Worm (Caenorhabditis elegans) whole organism, L3 larva: Measurements from ENCODE around the gene ZK105.3.

Source experiments
- R02D3.7 ChIP-seq: fragments of 150-350 bp; optimal IDR thresholded peaks from 2 replicates; lab custom pipeline; 2014; ENCODE audit warnings: missing biosample characterization, missing genetic modification characterization
- ZK546.5 ChIP-seq: sonication (generic microtip); optimal IDR thresholded peaks from 2 replicates; lab custom pipeline; 2017; ENCODE audit warnings: missing biosample characterization, missing genetic modification characterization
- aly-2 ChIP-seq: fragments of 150-350 bp; optimal IDR thresholded peaks from 2 replicates; lab custom pipeline; 2014; ENCODE audit warnings: missing biosample characterization, missing genetic modification characterization
- ama-1 ChIP-seq: fragments of 150-350 bp; optimal IDR thresholded peaks from 2 replicates; lab custom pipeline; 2018
- ceh-16 ChIP-seq: sonication (generic microtip); optimal IDR thresholded peaks from 2 replicates; lab custom pipeline; 2017; ENCODE audit warnings: missing biosample characterization, missing genetic modification characterization
- ceh-82 ChIP-seq: fragments of 150-350 bp; optimal IDR thresholded peaks from 2 replicates; lab custom pipeline; 2014; ENCODE audit warnings: missing biosample characterization, missing genetic modification characterization
- daf-12 ChIP-seq: fragments of 150-350 bp; optimal IDR thresholded peaks from 2 replicates; lab custom pipeline; 2014; ENCODE audit warnings: missing biosample characterization, missing genetic modification reagents, missing genetic modification characterization
- egl-27 ChIP-seq: sonication (generic microtip); optimal IDR thresholded peaks from 4 replicates; lab custom pipeline; 2017; ENCODE audit warnings: missing biosample characterization, missing genetic modification reagents, missing genetic modification characterization
- elt-1 ChIP-seq: fragments of 150-350 bp; optimal IDR thresholded peaks from 2 replicates; lab custom pipeline; 2014; ENCODE audit warnings: missing biosample characterization, missing genetic modification characterization
- elt-2 ChIP-seq: sonication (generic microtip); optimal IDR thresholded peaks from 2 replicates; lab custom pipeline; 2016; ENCODE audit warnings: missing genetic modification reagents, mild to moderate bottlenecking, missing genetic modification characterization, missing compliant biosample characterization
- elt-3 ChIP-seq, 3 experiments: fragments of 150-350 bp in 1 of 3; sonication (generic microtip) in 2 of 3; optimal IDR thresholded peaks; 2 replicates in 2 of 3; 4 replicates in 1 of 3; lab custom pipeline; 2014 to 2017; ENCODE audit warnings: missing biosample characterization in 3 of 3, missing genetic modification characterization in 3 of 3
- fos-1 ChIP-seq: fragments of 150-350 bp; optimal IDR thresholded peaks from 2 replicates; lab custom pipeline; 2014; ENCODE audit warnings: missing biosample characterization, missing genetic modification characterization
- jun-1 ChIP-seq: fragments of 150-350 bp; optimal IDR thresholded peaks from 2 replicates; lab custom pipeline; 2014; ENCODE audit warnings: missing biosample characterization, missing genetic modification reagents, missing genetic modification characterization
- lin-39 ChIP-seq: fragments of 150-350 bp; optimal IDR thresholded peaks from 2 replicates; lab custom pipeline; 2018; ENCODE audit warnings: missing biosample characterization, missing genetic modification reagents, missing genetic modification characterization
- lsy-12 ChIP-seq: sonication (generic microtip); optimal IDR thresholded peaks from 2 replicates; lab custom pipeline; 2016; ENCODE audit warnings: mild to moderate bottlenecking, missing genetic modification characterization, missing compliant biosample characterization
- mdl-1 ChIP-seq: fragments of 150-350 bp; optimal IDR thresholded peaks from 2 replicates; lab custom pipeline; 2014; ENCODE audit warnings: missing biosample characterization, missing genetic modification characterization
- mml-1 ChIP-seq: fragments of 150-350 bp; sonication (generic microtip); optimal IDR thresholded peaks from 3 replicates; lab custom pipeline; 2014; ENCODE audit warnings: missing biosample characterization, missing genetic modification characterization
- nfya-1 ChIP-seq: sonication (generic microtip); optimal IDR thresholded peaks from 2 replicates; lab custom pipeline; 2017; ENCODE audit warnings: missing genetic modification characterization, mild to moderate bottlenecking, missing compliant biosample characterization, antibody characterized with exemption, moderate library complexity; ENCODE audit not compliant: insufficient read depth
- nhr-11 ChIP-seq: fragments of 150-350 bp; optimal IDR thresholded peaks from 2 replicates; lab custom pipeline; 2014; ENCODE audit warnings: missing biosample characterization, missing genetic modification characterization
- nhr-12 ChIP-seq: fragments of 150-350 bp; optimal IDR thresholded peaks from 2 replicates; lab custom pipeline; 2014; ENCODE audit warnings: missing biosample characterization, missing genetic modification characterization
- nhr-237 ChIP-seq: fragments of 150-350 bp; optimal IDR thresholded peaks from 2 replicates; lab custom pipeline; 2014; ENCODE audit warnings: missing biosample characterization, missing genetic modification characterization
- nhr-28 ChIP-seq: fragments of 150-350 bp; optimal IDR thresholded peaks from 2 replicates; lab custom pipeline; 2014; ENCODE audit warnings: missing biosample characterization, missing genetic modification characterization
- nhr-43 ChIP-seq: sonication (generic microtip); optimal IDR thresholded peaks from 2 replicates; lab custom pipeline; 2016; ENCODE audit warnings: mild to moderate bottlenecking, missing genetic modification characterization, missing compliant biosample characterization; ENCODE audit not compliant: poor library complexity, severe bottlenecking
- nhr-67 ChIP-seq: fragments of 150-350 bp; optimal IDR thresholded peaks from 2 replicates; lab custom pipeline; 2014; ENCODE audit warnings: missing biosample characterization, missing genetic modification characterization
- nhr-76 ChIP-seq: fragments of 150-350 bp; sonication (generic microtip); optimal IDR thresholded peaks from 5 replicates; lab custom pipeline; 2014; ENCODE audit warnings: missing biosample characterization, missing genetic modification characterization
- nhr-77 ChIP-seq: fragments of 150-350 bp; optimal IDR thresholded peaks from 2 replicates; lab custom pipeline; 2014; ENCODE audit warnings: missing biosample characterization, missing genetic modification characterization
- pqm-1 ChIP-seq: fragments of 150-350 bp; optimal IDR thresholded peaks from 2 replicates; lab custom pipeline; 2017; ENCODE audit warnings: missing biosample characterization, missing genetic modification characterization, inconsistent platforms
- snpc-4 ChIP-seq: fragments of 150-350 bp; optimal IDR thresholded peaks from 2 replicates; lab custom pipeline; 2014; ENCODE audit warnings: missing biosample characterization, missing genetic modification characterization
- tbx-2 ChIP-seq: sonication (generic microtip); optimal IDR thresholded peaks from 2 replicates; lab custom pipeline; 2016; ENCODE audit warnings: mild to moderate bottlenecking, missing genetic modification characterization, missing compliant biosample characterization
- unc-39 ChIP-seq: sonication (generic microtip); optimal IDR thresholded peaks from 4 replicates; lab custom pipeline; 2017; ENCODE audit warnings: missing biosample characterization, missing genetic modification characterization
- zag-1 ChIP-seq: fragments of 150-350 bp; optimal IDR thresholded peaks from 2 replicates; lab custom pipeline; 2014; ENCODE audit warnings: missing biosample characterization, missing genetic modification characterization
- ztf-4 ChIP-seq: fragments of 150-350 bp; optimal IDR thresholded peaks from 2 replicates; lab custom pipeline; 2014; ENCODE audit warnings: missing biosample characterization, missing genetic modification characterization

Gene ZK105.3

DNA sequence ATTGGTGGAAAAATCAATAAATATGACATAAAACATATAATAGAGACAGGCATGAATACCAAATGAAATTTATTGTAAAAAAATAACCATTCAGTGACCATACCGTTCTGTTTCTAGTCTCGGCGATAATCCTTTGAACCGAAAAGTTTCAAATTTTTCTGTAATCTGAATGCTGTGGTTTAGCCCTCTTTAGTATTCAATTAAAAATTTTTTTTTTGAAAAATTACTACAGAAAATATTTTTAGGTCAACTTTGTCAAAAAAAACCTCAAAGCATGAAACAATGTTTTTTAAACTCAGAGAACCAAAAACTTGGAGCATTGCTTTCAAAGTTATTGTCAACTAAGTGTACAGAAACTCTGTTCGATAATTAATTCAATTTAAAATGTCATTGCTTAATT lies 11.6 kb downstream of the ZK105.3 start, which contains the start of gene ZK105.11:
ZK105.11 (minus strand) TSS at position 101 of the 400 bp plus-strand sequence.
- TF ChIP-seq nhr-76 (no peak), ceh-82 (tag; lab: Kevin White, UChicago) (no peak), unc-39 (tag; lab: Kevin White, UChicago) (no peak), lin-39 (tag; lab: Kevin White, UChicago) (no peak), zag-1 (no peak), nhr-28 (tag; lab: Kevin White, UChicago) (no peak), ztf-4 (tag; lab: Kevin White, UChicago) (no peak), ama-1 (lab: Kevin White, UChicago) (no peak), nhr-237 (no peak), elt-3 (tag; optimal IDR thresholded peaks at IDR 0.05; lab: Kevin White, UChicago) (no peak), lsy-12 (tag; lab: Kevin White, UChicago) (no peak)

DNA sequence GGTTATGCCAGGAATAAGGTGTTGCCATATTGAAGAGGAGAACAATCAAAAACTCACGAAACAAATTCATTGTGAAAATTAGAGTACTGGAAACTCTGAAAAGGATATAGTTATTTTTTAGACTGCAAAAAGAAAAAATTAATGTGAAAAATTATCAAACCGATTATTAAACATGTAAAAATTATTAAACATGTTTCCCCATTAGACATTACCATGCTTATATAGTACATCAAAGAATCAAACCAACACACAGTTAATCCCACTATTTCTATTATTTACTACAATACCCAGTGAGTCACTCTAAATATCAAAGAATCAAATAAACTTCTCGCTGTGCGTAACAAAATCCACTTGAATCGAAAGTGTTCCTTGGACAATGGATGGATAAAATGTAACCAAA lies 16.1 kb downstream of the ZK105.3 start, which contains the start of gene ZK105.13:
ZK105.13 (minus strand) TSS at position 101 of the 400 bp plus-strand sequence.
- TF ChIP-seq ztf-4 (tag; lab: Kevin White, UChicago) = no peak
- no peak for TF ChIP-seq egl-27
- TF ChIP-seq lin-39 (tag; lab: Kevin White, UChicago) = no peak
- no peak for TF ChIP-seq nhr-77 (tag; lab: Kevin White, UChicago)
- no peak for TF ChIP-seq unc-39 (tag; lab: Kevin White, UChicago)
- no peak for TF ChIP-seq ceh-16
- no peak for TF ChIP-seq nhr-67 (tag; lab: Kevin White, UChicago)
- no peak for TF ChIP-seq mml-1 (tag; lab: Kevin White, UChicago)
- no peak for TF ChIP-seq ama-1 (lab: Kevin White, UChicago)

DNA sequence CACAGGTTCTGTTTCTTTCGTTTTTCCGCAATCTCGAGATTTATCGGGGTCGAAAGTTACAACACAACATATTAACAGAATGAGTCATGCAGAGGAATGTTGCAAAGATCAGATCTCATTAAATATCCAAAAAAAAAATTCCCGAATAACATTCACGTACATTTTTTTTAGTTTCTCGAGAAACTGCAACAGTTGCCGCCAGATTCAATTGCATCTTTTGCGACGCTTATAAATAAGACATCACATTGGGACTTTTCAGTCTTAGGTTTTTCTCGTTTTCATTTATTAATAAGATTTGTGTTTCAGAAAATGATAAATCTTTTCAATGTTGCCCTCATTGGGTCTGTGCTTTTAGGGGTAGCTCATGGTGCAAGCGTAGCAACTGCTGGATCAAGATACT lies 16.7 kb downstream of the ZK105.3 start, which contains the start of gene ZK105.1:
ZK105.1 (plus strand) TSS at position 301 of the 400 bp plus-strand sequence.
- TF ChIP-seq nhr-43 (tag; lab: Kevin White, UChicago) = no peak
- no peak for TF ChIP-seq ZK546.5 (tag; lab: Kevin White, UChicago)
- TF ChIP-seq nhr-11 = no peak
- no peak for TF ChIP-seq R02D3.7
- no peak for TF ChIP-seq elt-1 (tag; lab: Kevin White, UChicago)
- TF ChIP-seq lin-39 (tag; lab: Kevin White, UChicago) = no peak
- TF ChIP-seq nfya-1 (tag; lab: Kevin White, UChicago) = no peak
- no peak for TF ChIP-seq tbx-2 (tag; lab: Kevin White, UChicago)
- TF ChIP-seq jun-1 (tag; lab: Kevin White, UChicago) = no peak
- TF ChIP-seq daf-12 (tag; lab: Kevin White, UChicago) = no peak
- TF ChIP-seq unc-39 (tag; lab: Kevin White, UChicago) = no peak

DNA sequence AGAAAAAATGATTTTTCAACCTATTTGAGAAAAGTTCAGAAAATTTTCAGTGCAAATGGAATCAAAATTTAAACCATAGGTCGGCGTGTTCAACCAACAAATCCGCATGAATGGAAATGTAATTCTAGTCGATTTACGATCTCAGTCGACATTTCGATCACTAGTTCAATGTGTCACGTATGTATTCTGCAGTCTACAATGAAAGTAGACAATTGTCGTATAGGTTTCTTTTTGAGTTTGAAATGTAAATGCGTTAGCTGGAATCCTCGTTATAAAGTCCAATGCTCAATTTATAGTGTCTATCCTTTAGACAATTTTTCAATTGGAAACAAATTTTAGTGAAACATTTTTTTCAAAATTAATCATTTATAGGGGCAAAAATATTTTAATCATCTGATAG lies 19.1 kb downstream of the ZK105.3 start, which contains the start of gene ZK105.12:
ZK105.12 (minus strand) TSS at position 101 of the 400 bp plus-strand sequence.
- TF ChIP-seq jun-1 (tag; lab: Kevin White, UChicago) (no peak), elt-1 (tag; lab: Kevin White, UChicago) (no peak), fos-1 (tag; lab: Kevin White, UChicago) (no peak), nhr-43 (tag; lab: Kevin White, UChicago) (no peak), nhr-12 (tag; lab: Kevin White, UChicago) (no peak)

DNA sequence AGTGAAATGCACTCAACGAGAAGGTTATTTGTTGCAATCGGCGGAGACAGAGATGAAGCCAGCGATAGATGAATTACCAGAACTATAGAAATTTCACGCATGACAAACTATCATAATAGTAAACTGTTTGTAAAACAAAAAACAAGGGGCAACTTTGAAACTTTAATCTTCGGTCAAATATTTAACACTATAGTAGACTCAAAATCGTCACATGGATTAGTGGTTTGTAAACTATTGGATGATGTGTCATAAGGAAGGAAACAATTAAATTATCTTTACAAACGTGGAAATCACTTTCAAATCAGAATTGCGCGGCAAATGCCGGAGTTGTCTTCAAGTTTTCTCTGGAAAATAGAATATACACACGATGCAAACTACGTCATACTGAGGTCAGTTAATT lies 20.7 kb downstream of the ZK105.3 start, which contains the start of gene ZK105.5:
ZK105.5 (minus strand) TSS at position 101 of the 400 bp plus-strand sequence.
- TF ChIP-seq mdl-1 (tag; lab: Kevin White, UChicago) (no peak), lsy-12 (tag; lab: Kevin White, UChicago) (no peak), ama-1 (lab: Kevin White, UChicago) (no peak), unc-39 (tag; lab: Kevin White, UChicago) (no peak), zag-1 (no peak), nhr-43 (tag; lab: Kevin White, UChicago) (no peak), daf-12 (tag; lab: Kevin White, UChicago) (no peak), elt-2 (tag; lab: Kevin White, UChicago) (no peak), pqm-1 (tag; lab: Kevin White, UChicago) (no peak), snpc-4 (no peak), R02D3.7 (no peak), lin-39 (tag; lab: Kevin White, UChicago) (no peak), aly-2 (tag; lab: Kevin White, UChicago) (no peak), ceh-82 (tag; lab: Kevin White, UChicago) (no peak)
